Worm (Caenorhabditis elegans) whole organism, L3 larva: ENCODE results near the gene T24G10.2.

Experiments used
- ZK546.5 ChIP-seq: sonication (generic microtip); optimal IDR thresholded peaks from 2 replicates; lab custom pipeline; 2017; ENCODE audit warnings: missing biosample characterization, missing genetic modification characterization
- egl-27 ChIP-seq: sonication (generic microtip); optimal IDR thresholded peaks from 4 replicates; lab custom pipeline; 2017; ENCODE audit warnings: missing biosample characterization, missing genetic modification reagents, missing genetic modification characterization
- elt-1 ChIP-seq: fragments of 150-350 bp; optimal IDR thresholded peaks from 2 replicates; lab custom pipeline; 2014; ENCODE audit warnings: missing biosample characterization, missing genetic modification characterization
- fos-1 ChIP-seq: fragments of 150-350 bp; optimal IDR thresholded peaks from 2 replicates; lab custom pipeline; 2014; ENCODE audit warnings: missing biosample characterization, missing genetic modification characterization
- nhr-237 ChIP-seq: fragments of 150-350 bp; optimal IDR thresholded peaks from 2 replicates; lab custom pipeline; 2014; ENCODE audit warnings: missing biosample characterization, missing genetic modification characterization
- pqm-1 ChIP-seq: fragments of 150-350 bp; optimal IDR thresholded peaks from 2 replicates; lab custom pipeline; 2017; ENCODE audit warnings: missing biosample characterization, missing genetic modification characterization, inconsistent platforms
- snpc-4 ChIP-seq: fragments of 150-350 bp; optimal IDR thresholded peaks from 2 replicates; lab custom pipeline; 2014; ENCODE audit warnings: missing biosample characterization, missing genetic modification characterization

- TF ChIP-seq nhr-237 (no peak), elt-1 (tag; lab: Kevin White, UChicago) (no peak), ZK546.5 (tag; lab: Kevin White, UChicago) (no peak), fos-1 (tag; lab: Kevin White, UChicago) (no peak), pqm-1 (tag; lab: Kevin White, UChicago) (no peak), snpc-4 (tag; lab: Kevin White, UChicago) (no peak), egl-27 (tag; lab: Kevin White, UChicago) (no peak)
Measured at ce11 chrIII:5404998-5405397, 37.6 kb downstream of the T24G10.2 start.
